Fruit fly (Drosophila melanogaster) whole organism, adult: ENCODE measurements around the gene CG34183.

ENCODE experiments used
- CG11617 ChIP-seq: fragments of 200-800 bp; sonication (Bioruptor generic); optimal IDR thresholded peaks from 2 replicates; lab custom pipeline; 2017; ENCODE audit warnings: mild to moderate bottlenecking, missing biosample characterization, missing genetic modification reagents, missing genetic modification characterization
- CG12768 ChIP-seq: fragments of 200-800 bp; sonication (Bioruptor generic); optimal IDR thresholded peaks from 2 replicates; lab custom pipeline; 2017; ENCODE audit warnings: missing biosample characterization, missing genetic modification characterization, mild to moderate bottlenecking, moderate library complexity, missing genetic modification reagents
- CG14711 ChIP-seq: fragments of 200-800 bp; sonication (Bioruptor generic); optimal IDR thresholded peaks from 2 replicates; lab custom pipeline; 2018; ENCODE audit warnings: missing biosample characterization, mild to moderate bottlenecking, missing genetic modification characterization, moderate library complexity
- CG1620 ChIP-seq: fragments of 200-800 bp; sonication (Bioruptor generic); optimal IDR thresholded peaks from 2 replicates; lab custom pipeline; 2016; ENCODE audit warnings: missing biosample characterization, missing genetic modification characterization
- CG33017 ChIP-seq: fragments of 200-800 bp; sonication (Bioruptor generic); optimal IDR thresholded peaks from 2 replicates; lab custom pipeline; 2018; ENCODE audit warnings: missing biosample characterization, mild to moderate bottlenecking, missing genetic modification characterization, moderate library complexity
- CG5204 ChIP-seq: fragments of 200-800 bp; sonication (Bioruptor generic); optimal IDR thresholded peaks from 2 replicates; lab custom pipeline; 2016; ENCODE audit warnings: missing biosample characterization, missing genetic modification characterization
- CG7045 ChIP-seq: fragments of 200-800 bp; sonication (Bioruptor generic); optimal IDR thresholded peaks from 2 replicates; lab custom pipeline; 2017; ENCODE audit warnings: missing biosample characterization, mild to moderate bottlenecking, missing genetic modification characterization
- CG7101 ChIP-seq: fragments of 200-800 bp; sonication (Bioruptor generic); optimal IDR thresholded peaks from 2 replicates; lab custom pipeline; 2018; ENCODE audit warnings: missing biosample characterization, mild to moderate bottlenecking, missing genetic modification characterization, moderate library complexity
- Clk ChIP-seq: fragments of 200-800 bp; sonication (Bioruptor generic); optimal IDR thresholded peaks from 2 replicates; lab custom pipeline; 2017; ENCODE audit warnings: missing biosample characterization, missing genetic modification characterization
- Crg-1 ChIP-seq: fragments of 200-800 bp; sonication (Bioruptor generic); optimal IDR thresholded peaks from 2 replicates; lab custom pipeline; 2016; ENCODE audit warnings: missing biosample characterization, missing genetic modification characterization
- Hr96 ChIP-seq: fragments of 200-800 bp; sonication (Bioruptor generic); optimal IDR thresholded peaks from 2 replicates; lab custom pipeline; 2016; ENCODE audit warnings: missing biosample characterization, missing genetic modification characterization
- Mnt ChIP-seq: fragments of 200-800 bp; sonication (Bioruptor generic); optimal IDR thresholded peaks from 2 replicates; lab custom pipeline; 2016; ENCODE audit warnings: missing biosample characterization, mild to moderate bottlenecking, missing genetic modification characterization
- bab1 ChIP-seq: fragments of 200-800 bp; sonication (Bioruptor generic); optimal IDR thresholded peaks from 3 replicates; lab custom pipeline; 2019; ENCODE audit warnings: missing biosample characterization, mild to moderate bottlenecking, missing genetic modification characterization, moderate library complexity
- cic ChIP-seq: fragments of 200-800 bp; sonication (Bioruptor generic); optimal IDR thresholded peaks from 2 replicates; lab custom pipeline; 2017; ENCODE audit warnings: missing biosample characterization, mild to moderate bottlenecking, missing genetic modification characterization, moderate library complexity
- cnc ChIP-seq, 2 experiments: fragments of >200 bp; optimal IDR thresholded peaks; 2 replicates each; lab custom pipeline; 2017
- kay ChIP-seq: fragments of 200-800 bp; sonication (Bioruptor generic); peaks from one replicate; lab custom pipeline; 2016; ENCODE audit warnings: missing biosample characterization, missing genetic modification characterization, borderline replicate concordance
- ovo ChIP-seq: fragments of 200-800 bp; sonication (Bioruptor generic); optimal IDR thresholded peaks from 2 replicates; lab custom pipeline; 2016; ENCODE audit warnings: missing biosample characterization, missing genetic modification characterization
- pad ChIP-seq: fragments of 200-800 bp; sonication (Bioruptor generic); optimal IDR thresholded peaks from 3 replicates; lab custom pipeline; 2017; ENCODE audit warnings: missing biosample characterization, missing genetic modification characterization, mild to moderate bottlenecking, moderate library complexity, missing genetic modification reagents
- tj ChIP-seq: fragments of 200-800 bp; sonication (Bioruptor generic); optimal IDR thresholded peaks from 3 replicates; lab custom pipeline; 2017; ENCODE audit warnings: missing biosample characterization, mild to moderate bottlenecking, missing genetic modification characterization, moderate library complexity
- toe ChIP-seq: fragments of 200-800 bp; sonication (Bioruptor generic); optimal IDR thresholded peaks from 2 replicates; lab custom pipeline; 2016; ENCODE audit warnings: missing biosample characterization, missing genetic modification characterization

CG34183 gene

dm6 chr2L:9915011-9915850, 24.7 kb upstream of the CG34183 start, which contains the start of gene yip2:
TSS of gene yip2 (plus strand) at chr2L:9915253.
- TF ChIP-seq CG5204: peak; percentile 97
- peak; percentile 81 for TF ChIP-seq bab1
- peak; percentile 65 for TF ChIP-seq Crg-1
- TF ChIP-seq Clk: peak; percentile 90
- peak; percentile 61 for TF ChIP-seq pad (GFP tag; lab: Kevin White, UChicago)
- no peak for TF ChIP-seq kay
- peak; percentile 45 for TF ChIP-seq CG14711 (tag; lab: Kevin White, UChicago)
- peak; percentile 50 for TF ChIP-seq CG1620 (GFP tag; lab: Kevin White, UChicago)
- TF ChIP-seq Hr96: peak; percentile 99
- TF ChIP-seq cic (GFP tag; lab: Kevin White, UChicago): peak; percentile 91
- peak; percentile 82 for TF ChIP-seq Mnt (GFP tag; lab: Kevin White, UChicago)
- TF ChIP-seq toe: peak; percentile 99
- TF ChIP-seq cnc (optimal IDR thresholded peaks at IDR 0.05; lab: Kevin White, UChicago): peak in 1 of 2 experiments; percentile 7
- peak; percentile 93 for TF ChIP-seq CG7045 (GFP tag; lab: Kevin White, UChicago)
- TF ChIP-seq tj (GFP tag; lab: Kevin White, UChicago): peak; percentile 88
- peak; percentile 74 for TF ChIP-seq CG33017 (tag; lab: Kevin White, UChicago)
- peak; percentile 49 for TF ChIP-seq ovo (GFP tag; lab: Kevin White, UChicago)
- TF ChIP-seq CG12768 (GFP tag; lab: Kevin White, UChicago): peak; percentile 100
- TF ChIP-seq CG7101 (tag; lab: Kevin White, UChicago): peak; percentile 70
- peak; percentile 95 for TF ChIP-seq CG11617 (GFP tag; lab: Kevin White, UChicago)

dm6 chr2L:9912570-9913260, 22.1 kb upstream of the CG34183 start, which contains the start of the genes Etl1 and Srp54:
TSS of gene Etl1 (minus strand) at chr2L:9912608.
TSS of gene Srp54 (plus strand) at chr2L:9912911.
- no peak for TF ChIP-seq CG7101 (tag; lab: Kevin White, UChicago)
- no peak for TF ChIP-seq CG7045 (GFP tag; lab: Kevin White, UChicago)
- peak; percentile 95 for TF ChIP-seq CG14711 (tag; lab: Kevin White, UChicago)
- peak; percentile 17 for TF ChIP-seq Mnt (GFP tag; lab: Kevin White, UChicago)
- peak; percentile 21 for TF ChIP-seq Hr96
- no peak for TF ChIP-seq CG12768 (GFP tag; lab: Kevin White, UChicago)

dm6 chr2L:9911783-9912182, 21.2 kb upstream of the CG34183 start:
- TF ChIP-seq CG11617 (GFP tag; lab: Kevin White, UChicago): no peak
- TF ChIP-seq CG12768 (GFP tag; lab: Kevin White, UChicago): peak; percentile 17
- peak; percentile 24 for TF ChIP-seq bab1

dm6 chr2L:9908468-9908967, 17.9 kb upstream of the CG34183 start, which contains the start of gene CG13124:
TSS of gene CG13124 (minus strand) at chr2L:9908633.
- TF ChIP-seq bab1 (no peak), Hr96 (peak; percentile 6), toe (no peak), Mnt (GFP tag; lab: Kevin White, UChicago) (peak; percentile 46), CG7101 (tag; lab: Kevin White, UChicago) (peak; percentile 31), CG14711 (tag; lab: Kevin White, UChicago) (peak; percentile 91), tj (GFP tag; lab: Kevin White, UChicago) (peak; percentile 14), ovo (GFP tag; lab: Kevin White, UChicago) (no peak), Clk (no peak), CG33017 (tag; lab: Kevin White, UChicago) (peak; percentile 52), cic (GFP tag; lab: Kevin White, UChicago) (peak; percentile 33), pad (GFP tag; lab: Kevin White, UChicago) (no peak), CG12768 (GFP tag; lab: Kevin White, UChicago) (no peak)

dm6 chr2L:9907320-9908256, 17.0 kb upstream of the CG34183 start:
- TF ChIP-seq cic (GFP tag; lab: Kevin White, UChicago) (peak; percentile 18), CG7045 (GFP tag; lab: Kevin White, UChicago) (no peak), CG11617 (GFP tag; lab: Kevin White, UChicago) (peak; percentile 5), toe (no peak), CG12768 (GFP tag; lab: Kevin White, UChicago) (no peak), Crg-1 (no peak), kay (peak; percentile 95), ovo (GFP tag; lab: Kevin White, UChicago) (no peak), CG1620 (GFP tag; lab: Kevin White, UChicago) (no peak), Hr96 (no peak), Mnt (GFP tag; lab: Kevin White, UChicago) (peak; percentile 35), cnc (optimal IDR thresholded peaks at IDR 0.05; lab: Kevin White, UChicago) (no peak), CG14711 (tag; lab: Kevin White, UChicago) (no peak)
